Worm (Caenorhabditis elegans) whole organism, L3 larva: ENCODE results near the gene sec-20.
A peak's percentile ranks its signal among the peaks of the same experiment; 100 is the strongest.

Experiments used
- ZK546.5 ChIP-seq: sonication (generic microtip); optimal IDR thresholded peaks from 2 replicates; lab custom pipeline; 2017; ENCODE audit warnings: missing biosample characterization, missing genetic modification characterization
- aly-2 ChIP-seq: fragments of 150-350 bp; optimal IDR thresholded peaks from 2 replicates; lab custom pipeline; 2014; ENCODE audit warnings: missing biosample characterization, missing genetic modification characterization
- ceh-28 ChIP-seq: fragments of 150-350 bp; optimal IDR thresholded peaks from 2 replicates; lab custom pipeline; 2014; ENCODE audit warnings: missing biosample characterization, missing genetic modification reagents, missing genetic modification characterization
- ceh-82 ChIP-seq: fragments of 150-350 bp; optimal IDR thresholded peaks from 2 replicates; lab custom pipeline; 2014; ENCODE audit warnings: missing biosample characterization, missing genetic modification characterization
- ceh-9 ChIP-seq: sonication (generic microtip); optimal IDR thresholded peaks from 2 replicates; lab custom pipeline; 2018; ENCODE audit warnings: missing biosample characterization, missing genetic modification characterization
- daf-12 ChIP-seq: fragments of 150-350 bp; optimal IDR thresholded peaks from 2 replicates; lab custom pipeline; 2014; ENCODE audit warnings: missing biosample characterization, missing genetic modification reagents, missing genetic modification characterization
- egl-27 ChIP-seq: sonication (generic microtip); optimal IDR thresholded peaks from 4 replicates; lab custom pipeline; 2017; ENCODE audit warnings: missing biosample characterization, missing genetic modification reagents, missing genetic modification characterization
- egl-5 ChIP-seq: fragments of 150-350 bp; optimal IDR thresholded peaks from 2 replicates; lab custom pipeline; 2017; ENCODE audit warnings: missing biosample characterization, missing genetic modification reagents, missing genetic modification characterization, inconsistent platforms
- elt-1 ChIP-seq: fragments of 150-350 bp; optimal IDR thresholded peaks from 2 replicates; lab custom pipeline; 2014; ENCODE audit warnings: missing biosample characterization, missing genetic modification characterization
- elt-2 ChIP-seq: sonication (generic microtip); optimal IDR thresholded peaks from 2 replicates; lab custom pipeline; 2016; ENCODE audit warnings: missing genetic modification reagents, mild to moderate bottlenecking, missing genetic modification characterization, missing compliant biosample characterization
- eor-1 ChIP-seq, 2 experiments: fragments of 150-350 bp; optimal IDR thresholded peaks; 2 replicates each; lab custom pipeline; 2014 to 2018; ENCODE audit warnings: missing biosample characterization in 2 of 2, missing genetic modification characterization in 2 of 2
- fkh-10 ChIP-seq: sonication (generic microtip); optimal IDR thresholded peaks from 2 replicates; lab custom pipeline; 2017; ENCODE audit warnings: missing biosample characterization, missing genetic modification reagents, missing genetic modification characterization
- fkh-2 ChIP-seq: fragments of 150-350 bp; optimal IDR thresholded peaks from 2 replicates; lab custom pipeline; 2014; ENCODE audit warnings: missing biosample characterization, missing genetic modification reagents, missing genetic modification characterization
- fos-1 ChIP-seq: fragments of 150-350 bp; optimal IDR thresholded peaks from 2 replicates; lab custom pipeline; 2014; ENCODE audit warnings: missing biosample characterization, missing genetic modification characterization
- hmg-11 ChIP-seq: sonication (generic microtip); optimal IDR thresholded peaks from 2 replicates; lab custom pipeline; 2016; ENCODE audit warnings: missing genetic modification characterization, missing compliant biosample characterization
- jun-1 ChIP-seq: fragments of 150-350 bp; optimal IDR thresholded peaks from 2 replicates; lab custom pipeline; 2014; ENCODE audit warnings: missing biosample characterization, missing genetic modification reagents, missing genetic modification characterization
- lin-15B ChIP-seq: fragments of 150-350 bp; optimal IDR thresholded peaks from 2 replicates; lab custom pipeline; 2014; ENCODE audit warnings: missing biosample characterization, missing genetic modification characterization
- lsy-12 ChIP-seq: sonication (generic microtip); optimal IDR thresholded peaks from 2 replicates; lab custom pipeline; 2016; ENCODE audit warnings: mild to moderate bottlenecking, missing genetic modification characterization, missing compliant biosample characterization
- mdl-1 ChIP-seq: fragments of 150-350 bp; optimal IDR thresholded peaks from 2 replicates; lab custom pipeline; 2014; ENCODE audit warnings: missing biosample characterization, missing genetic modification characterization
- mml-1 ChIP-seq: fragments of 150-350 bp; sonication (generic microtip); optimal IDR thresholded peaks from 3 replicates; lab custom pipeline; 2014; ENCODE audit warnings: missing biosample characterization, missing genetic modification characterization
- nfya-1 ChIP-seq: sonication (generic microtip); optimal IDR thresholded peaks from 2 replicates; lab custom pipeline; 2017; ENCODE audit warnings: missing genetic modification characterization, mild to moderate bottlenecking, missing compliant biosample characterization, antibody characterized with exemption, moderate library complexity; ENCODE audit not compliant: insufficient read depth
- nhr-11 ChIP-seq: fragments of 150-350 bp; optimal IDR thresholded peaks from 2 replicates; lab custom pipeline; 2014; ENCODE audit warnings: missing biosample characterization, missing genetic modification characterization
- nhr-237 ChIP-seq: fragments of 150-350 bp; optimal IDR thresholded peaks from 2 replicates; lab custom pipeline; 2014; ENCODE audit warnings: missing biosample characterization, missing genetic modification characterization
- nhr-25 ChIP-seq: sonication (generic microtip); optimal IDR thresholded peaks from 2 replicates; lab custom pipeline; 2017; ENCODE audit warnings: missing biosample characterization, missing genetic modification characterization
- nhr-28 ChIP-seq: fragments of 150-350 bp; optimal IDR thresholded peaks from 2 replicates; lab custom pipeline; 2014; ENCODE audit warnings: missing biosample characterization, missing genetic modification characterization
- nhr-43 ChIP-seq: sonication (generic microtip); optimal IDR thresholded peaks from 2 replicates; lab custom pipeline; 2016; ENCODE audit warnings: mild to moderate bottlenecking, missing genetic modification characterization, missing compliant biosample characterization; ENCODE audit not compliant: poor library complexity, severe bottlenecking
- nhr-67 ChIP-seq: fragments of 150-350 bp; optimal IDR thresholded peaks from 2 replicates; lab custom pipeline; 2014; ENCODE audit warnings: missing biosample characterization, missing genetic modification characterization
- nhr-76 ChIP-seq: fragments of 150-350 bp; sonication (generic microtip); optimal IDR thresholded peaks from 5 replicates; lab custom pipeline; 2014; ENCODE audit warnings: missing biosample characterization, missing genetic modification characterization
- pha-4 ChIP-seq: fragments of 150-350 bp; optimal IDR thresholded peaks from 2 replicates; lab custom pipeline; 2014; ENCODE audit warnings: missing biosample characterization, missing genetic modification reagents, missing genetic modification characterization
- pqm-1 ChIP-seq: fragments of 150-350 bp; optimal IDR thresholded peaks from 2 replicates; lab custom pipeline; 2017; ENCODE audit warnings: missing biosample characterization, missing genetic modification characterization, inconsistent platforms
- skn-1 ChIP-seq: fragments of 150-350 bp; optimal IDR thresholded peaks from 2 replicates; lab custom pipeline; 2014; ENCODE audit warnings: missing biosample characterization, missing genetic modification characterization
- snpc-4 ChIP-seq: fragments of 150-350 bp; optimal IDR thresholded peaks from 2 replicates; lab custom pipeline; 2014; ENCODE audit warnings: missing biosample characterization, missing genetic modification characterization
- unc-39 ChIP-seq: sonication (generic microtip); optimal IDR thresholded peaks from 4 replicates; lab custom pipeline; 2017; ENCODE audit warnings: missing biosample characterization, missing genetic modification characterization
- unc-62 ChIP-seq: fragments of 150-350 bp; sonication (generic microtip); optimal IDR thresholded peaks from 4 replicates; lab custom pipeline; 2014; ENCODE audit warnings: missing biosample characterization, missing genetic modification reagents, missing genetic modification characterization
- zag-1 ChIP-seq: fragments of 150-350 bp; optimal IDR thresholded peaks from 2 replicates; lab custom pipeline; 2014; ENCODE audit warnings: missing biosample characterization, missing genetic modification characterization
- ztf-11 ChIP-seq: fragments of 150-350 bp; optimal IDR thresholded peaks from 2 replicates; lab custom pipeline; 2014; ENCODE audit warnings: missing biosample characterization, missing genetic modification characterization
- ztf-4 ChIP-seq: fragments of 150-350 bp; optimal IDR thresholded peaks from 2 replicates; lab custom pipeline; 2014; ENCODE audit warnings: missing biosample characterization, missing genetic modification characterization

The sec-20 gene

ce11 chrIII:188426-188888 is 3.4 kb upstream of the sec-20 start, which contains the start of gene ubc-20:
ubc-20 (plus strand) TSS chrIII:188838.
- TF ChIP-seq elt-2 (tag; lab: Kevin White, UChicago) (peak; percentile 42), unc-62 (no peak), skn-1 (tag; lab: Kevin White, UChicago) (peak; percentile 14), mml-1 (tag; lab: Kevin White, UChicago) (no peak), ceh-28 (tag; lab: Kevin White, UChicago) (no peak), lsy-12 (tag; lab: Kevin White, UChicago) (no peak), ceh-82 (tag; lab: Kevin White, UChicago) (no peak), egl-27 (tag; lab: Kevin White, UChicago) (no peak), unc-39 (tag; lab: Kevin White, UChicago) (no peak), ceh-9 (no peak), nhr-76 (tag; lab: Kevin White, UChicago) (no peak), fkh-10 (GFP tag; lab: Kevin White, UChicago) (no peak), pha-4 (peak; percentile 51), zag-1 (tag; lab: Kevin White, UChicago) (no peak), snpc-4 (tag; lab: Kevin White, UChicago) (no peak), nhr-67 (tag; lab: Kevin White, UChicago) (no peak), nhr-25 (tag; lab: Kevin White, UChicago) (no peak), nhr-237 (no peak), nhr-28 (tag; lab: Kevin White, UChicago) (no peak), pqm-1 (tag; lab: Kevin White, UChicago) (no peak), nhr-11 (tag; lab: Kevin White, UChicago) (no peak), hmg-11 (tag; lab: Kevin White, UChicago) (peak; percentile 39), lin-15B (tag; lab: Kevin White, UChicago) (peak; percentile 15), aly-2 (tag; lab: Kevin White, UChicago) (no peak), eor-1 (tag; optimal IDR thresholded peaks at IDR 0.05; lab: Kevin White, UChicago) (no peak), ZK546.5 (tag; lab: Kevin White, UChicago) (no peak), ztf-11 (tag; lab: Kevin White, UChicago) (no peak), fos-1 (tag; lab: Kevin White, UChicago) (no peak), nhr-43 (tag; lab: Kevin White, UChicago) (no peak), jun-1 (tag; lab: Kevin White, UChicago) (no peak), fkh-2 (tag; lab: Kevin White, UChicago) (no peak), nfya-1 (tag; lab: Kevin White, UChicago) (peak; percentile 29)

- TF ChIP-seq lin-15B (tag; lab: Kevin White, UChicago) (no peak), hmg-11 (tag; lab: Kevin White, UChicago) (no peak), nhr-237 (no peak), pha-4 (no peak), fkh-2 (tag; lab: Kevin White, UChicago) (no peak), egl-5 (tag; lab: Kevin White, UChicago) (no peak), egl-27 (tag; lab: Kevin White, UChicago) (no peak), ceh-9 (no peak)
These were observed 2.6 kb upstream of the sec-20 start for ce11 chrIII:189280-189679.

ce11 chrIII:190686-191085 is 1.2 kb upstream of the sec-20 start, which contains the start of gene cox-17:
cox-17 (plus strand) TSS chrIII:190986.
- TF ChIP-seq zag-1 (tag; lab: Kevin White, UChicago) (no peak), elt-2 (tag; lab: Kevin White, UChicago) (peak; percentile 6)
- TF ChIP-seq, all 47 proteins: peak for 1

ce11 chrIII:194160-194559 is 2.3 kb downstream of the sec-20 start, which contains the start of gene F40G9.17:
F40G9.17 (plus strand) TSS chrIII:194460.
- no peak for TF ChIP-seq egl-27 (tag; lab: Kevin White, UChicago)
- no peak for TF ChIP-seq ceh-9
- no peak for TF ChIP-seq egl-5 (tag; lab: Kevin White, UChicago)
- no peak for TF ChIP-seq nhr-11 (tag; lab: Kevin White, UChicago)
- no peak for TF ChIP-seq jun-1 (tag; lab: Kevin White, UChicago)
- no peak for TF ChIP-seq elt-1 (tag; lab: Kevin White, UChicago)
- TF ChIP-seq ztf-4 (tag; lab: Kevin White, UChicago): no peak
- TF ChIP-seq mdl-1: no peak
- no peak for TF ChIP-seq eor-1 (tag; optimal IDR thresholded peaks at IDR 0.05; lab: Kevin White, UChicago)
- no peak for TF ChIP-seq fkh-10 (GFP tag; lab: Kevin White, UChicago)
- TF ChIP-seq nhr-67 (tag; lab: Kevin White, UChicago): no peak
- TF ChIP-seq daf-12 (tag; lab: Kevin White, UChicago): no peak
